Worm (Caenorhabditis elegans): Measurements from ENCODE around the gene unc-80.

The unc-80 gene

DNA sequence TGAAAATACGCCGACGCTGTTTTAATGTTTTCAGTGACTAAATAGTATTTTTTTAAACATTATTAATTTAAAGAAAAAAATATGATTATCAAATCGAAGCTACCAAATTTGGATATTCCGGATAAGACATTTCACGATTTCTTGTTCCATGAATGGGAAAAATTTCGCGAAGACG, 24.6 kb downstream of the unc-80 start, which contains the start of gene acs-12:
acs-12 (plus strand) TSS at position 76 of the 175 bp plus-strand sequence.
- no peak for TF ChIP-seq dve-1 (tag; optimal IDR thresholded peaks at IDR 0.05)
- no peak for TF ChIP-seq lim-6 (tag; optimal IDR thresholded peaks at IDR 0.05)
- TF ChIP-seq npax-4 (tag; optimal IDR thresholded peaks at IDR 0.05): no peak
- no peak for TF ChIP-seq C08G9.2 (tag; optimal IDR thresholded peaks at IDR 0.05)
- TF ChIP-seq ceh-6 (GFP tag; optimal IDR thresholded peaks at IDR 0.05): no peak
- TF ChIP-seq gmeb-2 (tag; optimal IDR thresholded peaks at IDR 0.05): no peak
- no peak for TF ChIP-seq unc-55 (GFP tag; optimal IDR thresholded peaks at IDR 0.05)
- no peak for TF ChIP-seq ceh-9 (tag; optimal IDR thresholded peaks at IDR 0.05)
- no peak for TF ChIP-seq ceh-2 (tag; optimal IDR thresholded peaks at IDR 0.05)

DNA sequence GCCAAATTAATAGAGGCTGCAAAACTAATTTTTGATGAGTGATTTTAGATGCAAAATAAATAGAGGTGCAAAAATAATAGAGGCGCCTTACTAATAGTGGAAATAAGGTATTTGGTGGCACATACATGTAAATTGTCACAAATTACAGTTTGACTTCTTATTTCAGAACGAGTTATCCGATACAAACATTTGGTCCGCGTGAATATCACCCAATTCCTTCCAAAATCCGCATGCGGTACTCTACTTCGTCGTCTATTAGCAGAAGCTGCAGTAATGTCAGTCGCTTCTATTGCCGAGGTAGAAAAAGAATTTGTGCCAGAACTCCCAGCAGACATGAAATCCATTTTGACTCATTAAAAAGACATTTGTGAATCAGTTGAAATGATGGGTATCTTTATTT, 27.6 kb downstream of the unc-80 start:
- no peak for TF ChIP-seq elt-4 (tag; optimal IDR thresholded peaks at IDR 0.05)
- no peak for TF ChIP-seq fax-1 (tag; optimal IDR thresholded peaks at IDR 0.05)
- no peak for TF ChIP-seq unc-55 (GFP tag; optimal IDR thresholded peaks at IDR 0.05)
- no peak for TF ChIP-seq rnt-1 (tag; optimal IDR thresholded peaks at IDR 0.05)
- TF ChIP-seq npax-4 (tag; optimal IDR thresholded peaks at IDR 0.05): no peak
- no peak for TF ChIP-seq pqm-1 (tag; optimal IDR thresholded peaks at IDR 0.05)
- TF ChIP-seq tbx-7 (tag; optimal IDR thresholded peaks at IDR 0.05): no peak
- no peak for TF ChIP-seq ceh-34 (tag; optimal IDR thresholded peaks at IDR 0.05)
- no peak for TF ChIP-seq T23F11.4 (GFP tag; optimal IDR thresholded peaks at IDR 0.05)
- TF ChIP-seq sox-4 (tag; optimal IDR thresholded peaks at IDR 0.05): no peak
- no peak for TF ChIP-seq ceh-45 (GFP tag; IDR thresholded peaks at IDR 0.05)
- TF ChIP-seq sox-2 (GFP tag; IDR thresholded peaks at IDR 0.05): no peak

DNA sequence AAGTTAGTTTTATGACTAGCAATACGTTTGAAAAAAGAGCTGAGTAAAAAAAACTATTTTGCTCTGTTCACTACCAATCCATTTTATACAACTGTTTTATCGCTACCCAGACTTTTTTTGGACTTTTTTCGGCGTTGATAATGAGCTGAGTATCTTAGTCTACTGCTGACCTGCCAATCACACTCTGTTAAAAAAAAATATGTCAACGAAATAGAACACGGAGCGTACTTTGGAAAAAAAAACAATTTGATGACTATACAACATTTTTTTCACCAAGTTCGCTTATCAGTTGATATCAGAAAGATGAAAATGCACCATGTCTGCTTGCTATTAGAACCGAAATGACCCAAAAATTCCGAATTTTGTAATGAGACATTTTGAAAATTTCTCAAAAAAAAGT, 30.4 kb downstream of the unc-80 start:
- no peak for TF ChIP-seq ceh-22 (tag; optimal IDR thresholded peaks at IDR 0.05)
- TF ChIP-seq ref-2 (tag; optimal IDR thresholded peaks at IDR 0.05): no peak
- no peak for TF ChIP-seq ceh-14 (tag; optimal IDR thresholded peaks at IDR 0.05)
- TF ChIP-seq pag-3 (tag; optimal IDR thresholded peaks at IDR 0.05; ENCODE audit: borderline replicate concordance): no peak
- TF ChIP-seq dve-1 (tag; optimal IDR thresholded peaks at IDR 0.05): no peak
- TF ChIP-seq ceh-45 (GFP tag; IDR thresholded peaks at IDR 0.05): no peak
- no peak for TF ChIP-seq eyg-1 (tag; optimal IDR thresholded peaks at IDR 0.05)
- no peak for TF ChIP-seq pha-4 (tag; optimal IDR thresholded peaks at IDR 0.05)
- TF ChIP-seq unc-55 (GFP tag; optimal IDR thresholded peaks at IDR 0.05): no peak
- no peak for TF ChIP-seq K02D7.2 (tag; optimal IDR thresholded peaks at IDR 0.05)
- no peak for TF ChIP-seq hlh-8 (tag; optimal IDR thresholded peaks at IDR 0.05)
- TF ChIP-seq gmeb-2 (tag; optimal IDR thresholded peaks at IDR 0.05): no peak
- TF ChIP-seq ceh-2 (tag; optimal IDR thresholded peaks at IDR 0.05): no peak

DNA sequence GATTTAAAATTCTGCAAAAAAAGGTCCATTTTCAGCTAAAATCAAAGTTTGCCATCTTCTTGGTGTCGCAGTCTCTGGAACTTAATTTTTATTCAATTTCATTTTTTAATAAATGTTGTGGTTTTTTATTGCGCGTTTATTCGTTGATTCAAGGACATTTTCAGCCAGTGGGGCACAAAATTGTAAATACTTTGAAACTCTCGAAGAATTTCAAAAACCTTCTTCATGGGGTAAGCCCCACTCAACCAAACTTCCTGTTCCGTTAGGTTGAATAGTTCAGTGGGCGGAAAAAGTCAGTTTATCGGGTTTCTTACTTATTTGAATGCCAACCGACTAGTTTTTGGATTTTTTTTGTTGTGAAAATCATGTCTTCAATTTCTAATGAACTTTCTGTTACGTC, 30.8 kb downstream of the unc-80 start, which contains the start of gene ttll-9:
ttll-9 (plus strand) TSS at position 301 of the 400 bp plus-strand sequence.
- TF ChIP-seq zip-5 (tag; optimal IDR thresholded peaks at IDR 0.05) (no peak), ceh-48 (tag; optimal IDR thresholded peaks at IDR 0.05) (no peak), npax-4 (tag; optimal IDR thresholded peaks at IDR 0.05) (no peak)

DNA sequence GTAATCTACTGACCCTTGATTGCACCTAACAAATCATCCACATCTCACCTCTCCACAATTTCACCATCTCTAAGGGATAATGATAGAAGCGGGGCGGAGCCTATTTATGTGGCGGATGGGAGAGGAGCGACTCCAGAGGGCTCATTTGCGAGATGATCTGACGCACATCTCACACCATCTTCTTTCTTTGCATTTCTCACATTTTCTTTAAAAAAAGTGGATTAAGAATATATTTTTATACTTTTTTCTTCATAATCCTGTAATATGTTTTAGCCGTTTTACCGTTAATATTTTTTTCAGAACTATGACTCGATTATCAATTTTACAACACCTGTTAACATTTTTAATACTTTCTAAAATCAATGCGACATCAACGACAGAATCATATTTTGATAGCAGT, 35.8 kb downstream of the unc-80 start, which contains the start of gene pbo-5:
pbo-5 (plus strand) TSS at position 301 of the 400 bp plus-strand sequence.
- TF ChIP-seq dve-1 (tag; optimal IDR thresholded peaks at IDR 0.05) (no peak), pax-1 (tag; optimal IDR thresholded peaks at IDR 0.05) (no peak)

DNA sequence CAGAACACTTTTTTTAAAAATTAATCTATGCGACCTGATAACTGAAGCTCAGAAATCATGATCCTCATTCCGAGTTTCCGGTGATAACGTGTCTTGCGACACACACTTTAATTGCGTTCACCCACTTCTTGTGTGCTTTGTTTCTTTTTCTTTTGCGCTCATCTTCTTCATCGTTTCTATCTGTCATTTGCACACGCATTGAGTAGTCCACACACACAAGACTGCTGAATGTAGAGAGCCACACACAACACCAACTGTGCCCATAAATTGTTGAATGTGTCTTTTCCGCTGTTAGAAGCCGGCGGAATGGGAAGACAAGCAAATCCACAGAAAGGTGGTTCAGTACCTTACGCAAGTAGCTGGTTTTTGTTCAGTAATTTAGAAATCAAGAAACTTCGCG, 41.0 kb downstream of the unc-80 start:
- TF ChIP-seq ets-4 (tag; optimal IDR thresholded peaks at IDR 0.05): no peak
